Worm (Caenorhabditis elegans): Measurements from ENCODE around the gene fipr-20.
A peak's percentile ranks its signal among the peaks of the same experiment; 100 is the strongest.

The fipr-20 gene

ce11 chrIII:7478932-7479331 is 16.7 kb upstream of the fipr-20 start:
- no peak for TF ChIP-seq mes-2 (tag; optimal IDR thresholded peaks at IDR 0.05; ENCODE audit: poor library complexity, severe bottlenecking)
- no peak for TF ChIP-seq ZK546.5 (tag; optimal IDR thresholded peaks at IDR 0.05)
- no peak for TF ChIP-seq nhr-6 (tag; optimal IDR thresholded peaks at IDR 0.05)
- TF ChIP-seq arid-1 (GFP tag; conservative IDR thresholded peaks at IDR 0.05): no peak
- TF ChIP-seq ceh-20 (GFP tag; IDR thresholded peaks at IDR 0.05): no peak
- peak; percentile 78 for TF ChIP-seq php-3 (GFP tag; IDR thresholded peaks at IDR 0.05)
- no peak for TF ChIP-seq mxl-2 (GFP tag; conservative IDR thresholded peaks at IDR 0.05)
- no peak for TF ChIP-seq nhr-11 (tag; optimal IDR thresholded peaks at IDR 0.05)
- no peak for TF ChIP-seq lin-29 (GFP tag; IDR thresholded peaks at IDR 0.05)
- no peak for TF ChIP-seq aly-2 (tag; optimal IDR thresholded peaks at IDR 0.05)
- TF ChIP-seq dpl-1 (GFP tag; optimal IDR thresholded peaks at IDR 0.05): no peak
- TF ChIP-seq zfp-3 (GFP tag; conservative IDR thresholded peaks at IDR 0.05): no peak
- no peak for TF ChIP-seq unc-39 (tag; optimal IDR thresholded peaks at IDR 0.05)
- no peak for TF ChIP-seq mep-1 (tag; optimal IDR thresholded peaks at IDR 0.05)
- no peak for TF ChIP-seq nhr-76 (tag; optimal IDR thresholded peaks at IDR 0.05)
- no peak for TF ChIP-seq zag-1 (tag; optimal IDR thresholded peaks at IDR 0.05)
- no peak for TF ChIP-seq ceh-32 (tag; optimal IDR thresholded peaks at IDR 0.05; ENCODE audit: poor library complexity)
- no peak for TF ChIP-seq nhr-25 (tag; optimal IDR thresholded peaks at IDR 0.05; ENCODE audit: borderline replicate concordance, insufficient read depth)
- TF ChIP-seq T26A8.4 (GFP tag; IDR thresholded peaks at IDR 0.05): 0 out of 2 replicates have a peak, but pooled peaks have one; percentile 30
- TF ChIP-seq ceh-44 (GFP tag; IDR thresholded peaks at IDR 0.05): no peak
- no peak for TF ChIP-seq Y48G9A.11 (GFP tag; IDR thresholded peaks at IDR 0.05)
- no peak for TF ChIP-seq ztf-11 (tag; optimal IDR thresholded peaks at IDR 0.05)
- no peak for TF ChIP-seq ces-1 (GFP tag; optimal IDR thresholded peaks at IDR 0.05)
- no peak for TF ChIP-seq zfp-2 (tag; optimal IDR thresholded peaks at IDR 0.05)
- TF ChIP-seq hlh-11 (tag; optimal IDR thresholded peaks at IDR 0.05): peak; percentile 79
- TF ChIP-seq hlh-30 (tag; optimal IDR thresholded peaks at IDR 0.05; ENCODE audit: insufficient read depth): peak; percentile 21
- TF ChIP-seq zip-11 (GFP tag; IDR thresholded peaks at IDR 0.05): no peak
- TF ChIP-seq lim-7 (GFP tag; IDR thresholded peaks at IDR 0.05): no peak
- TF ChIP-seq nhr-48 (tag; optimal IDR thresholded peaks at IDR 0.05): peak; percentile 10
- no peak for TF ChIP-seq snpc-1.2 (GFP tag; IDR thresholded peaks at IDR 0.05)
- TF ChIP-seq nhr-28 (tag; optimal IDR thresholded peaks at IDR 0.05): peak; percentile 66
- TF ChIP-seq pqm-1 (tag; optimal IDR thresholded peaks at IDR 0.05): peak; percentile 86
- peak; percentile 69 for TF ChIP-seq dmd-6 (GFP tag; IDR thresholded peaks at IDR 0.05)
- TF ChIP-seq ceh-62 (tag; optimal IDR thresholded peaks at IDR 0.05): no peak
- TF ChIP-seq aha-1 (tag): peak; percentile 14
- no peak for TF ChIP-seq tag-97 (GFP tag; IDR thresholded peaks at IDR 0.05)
- TF ChIP-seq nhr-102 (tag; optimal IDR thresholded peaks at IDR 0.05): peak; percentile 28
- no peak for TF ChIP-seq cey-2 (tag; optimal IDR thresholded peaks at IDR 0.05; ENCODE audit: borderline replicate concordance, insufficient read depth)
- TF ChIP-seq jun-1 (tag; optimal IDR thresholded peaks at IDR 0.05): no peak
- no peak for TF ChIP-seq D1046.2 (GFP tag; IDR thresholded peaks at IDR 0.05)
- TF ChIP-seq dve-1 (tag; optimal IDR thresholded peaks at IDR 0.05; ENCODE audit: insufficient read depth): peak; percentile 68
- no peak for TF ChIP-seq ztf-7 (tag; optimal IDR thresholded peaks at IDR 0.05)
- no peak for TF ChIP-seq lin-38 (GFP tag; IDR thresholded peaks at IDR 0.05)
- TF ChIP-seq vab-7 (GFP tag; IDR thresholded peaks at IDR 0.05): no peak
- no peak for TF ChIP-seq ZK337.2 (GFP tag; IDR thresholded peaks at IDR 0.05)
- TF ChIP-seq lin-1 (GFP tag; IDR thresholded peaks at IDR 0.05): peak; percentile 69; the same call in 1 of the 2 replicates
- peak in 1 of 2 experiments; percentile 36 for TF ChIP-seq daf-16 (GFP tag; optimal IDR thresholded peaks at IDR 0.05)
- TF ChIP-seq daf-16 (tag; optimal IDR thresholded peaks at IDR 0.05): no peak

Data from whole organism, L4 larva.